Worm (Caenorhabditis elegans) whole organism, dauer: Measurements from ENCODE around the gene exc-13.

Experiments used
- unc-62 ChIP-seq: sonication (generic microtip); optimal IDR thresholded peaks from 2 replicates; lab custom pipeline; 2017; ENCODE audit warnings: missing biosample characterization, missing genetic modification reagents, missing genetic modification characterization

exc-13 gene

ce11 chrV:7353602-7354001 is 11.4 kb upstream of the exc-13 start:
- TF ChIP-seq unc-62 (GFP tag; lab: Kevin White, UChicago), result no peak

ce11 chrV:7355464-7355863 is 9.6 kb upstream of the exc-13 start, which contains the start of gene tag-293:
Gene tag-293 (minus strand): TSS chrV:7355564.
- no peak for TF ChIP-seq unc-62 (GFP tag; lab: Kevin White, UChicago)

ce11 chrV:7356684-7357083 is 8.4 kb upstream of the exc-13 start, which contains the start of gene C03G6.21:
Gene C03G6.21 (minus strand): TSS chrV:7356784.
- no peak for TF ChIP-seq unc-62 (GFP tag; lab: Kevin White, UChicago)

- TF ChIP-seq unc-62 (GFP tag; lab: Kevin White, UChicago), result no peak
Observed at ce11 chrV:7357132-7357531, 7.9 kb upstream of the exc-13 start, which contains the start of gene C03G6.6. Gene C03G6.6 (plus strand): TSS chrV:7357432.

- TF ChIP-seq unc-62 (GFP tag; lab: Kevin White, UChicago), result no peak
Observed at ce11 chrV:7361673-7362072, 3.4 kb upstream of the exc-13 start, which contains the start of gene cyp-35A1. Gene cyp-35A1 (minus strand): TSS chrV:7361773.

- TF ChIP-seq unc-62 (GFP tag; lab: Kevin White, UChicago), result no peak
Observed at ce11 chrV:7364059-7364458, 992 bp upstream of the exc-13 start, which contains the start of gene cyp-35A2. Gene cyp-35A2 (minus strand): TSS chrV:7364182.

- TF ChIP-seq unc-62 (GFP tag; lab: Kevin White, UChicago), result no peak
Observed at ce11 chrV:7369578-7369977, 4.5 kb downstream of the exc-13 start, which contains the start of gene srj-14. Gene srj-14 (plus strand): TSS chrV:7369708.

ce11 chrV:7374090-7374489 is 9.0 kb downstream of the exc-13 start, which contains the start of gene srx-56:
Gene srx-56 (plus strand): TSS chrV:7374390.
- TF ChIP-seq unc-62 (GFP tag; lab: Kevin White, UChicago), result no peak

ce11 chrV:7379384-7379783 is 14.3 kb downstream of the exc-13 start, which contains the start of gene srsx-24:
Gene srsx-24 (minus strand): TSS chrV:7379484.
- no peak for TF ChIP-seq unc-62 (GFP tag; lab: Kevin White, UChicago)

ce11 chrV:7381008-7381407 is 16.0 kb downstream of the exc-13 start, which contains the start of gene C03G6.17:
Gene C03G6.17 (minus strand): TSS chrV:7381108.
- TF ChIP-seq unc-62 (GFP tag; lab: Kevin White, UChicago), result no peak

ce11 chrV:7386052-7386573 is 21.1 kb downstream of the exc-13 start, which contains the start of gene srp-6:
Gene srp-6 (minus strand): TSS chrV:7386102.
- no peak for TF ChIP-seq unc-62 (GFP tag; lab: Kevin White, UChicago)

- TF ChIP-seq unc-62 (GFP tag; lab: Kevin White, UChicago), result no peak
Observed at ce11 chrV:7387755-7388154, 22.7 kb downstream of the exc-13 start, which contains the start of gene C02H6.3. Gene C02H6.3 (minus strand): TSS chrV:7387855.

- no peak for TF ChIP-seq unc-62 (GFP tag; lab: Kevin White, UChicago)
Observed at ce11 chrV:7389771-7390170, 24.7 kb downstream of the exc-13 start, which contains the start of gene C02H6.1. Gene C02H6.1 (minus strand): TSS chrV:7389871.

ce11 chrV:7391933-7392332 is 26.9 kb downstream of the exc-13 start, which contains the start of gene fbxa-105:
Gene fbxa-105 (minus strand): TSS chrV:7392029.
- TF ChIP-seq unc-62 (GFP tag; lab: Kevin White, UChicago), result no peak

ce11 chrV:7395359-7395758 is 30.3 kb downstream of the exc-13 start, which contains the start of gene srx-9:
Gene srx-9 (minus strand): TSS chrV:7395459.
- TF ChIP-seq unc-62 (GFP tag; lab: Kevin White, UChicago), result no peak

- TF ChIP-seq unc-62 (GFP tag; lab: Kevin White, UChicago), result no peak
Observed at ce11 chrV:7399202-7399601, 34.2 kb downstream of the exc-13 start, which contains the start of gene gst-41. Gene gst-41 (minus strand): TSS chrV:7399302.

ce11 chrV:7400095-7400494 is 35.0 kb downstream of the exc-13 start, which contains the start of gene cnc-9:
Gene cnc-9 (minus strand): TSS chrV:7400195.
- no peak for TF ChIP-seq unc-62 (GFP tag; lab: Kevin White, UChicago)
